Worm (Caenorhabditis elegans): ENCODE results near the gene F44E5.17.
A peak's percentile ranks its signal among the peaks of the same experiment; 100 is the strongest.

ce11 chrII:11749490-11750172 is 1.2 kb upstream of the F44E5.17 start:
- TF ChIP-seq flt-1 (GFP tag; IDR thresholded peaks at IDR 0.05) (0 out of 2 replicates have a peak, but pooled peaks have one; percentile 43), hmbx-1 (tag; optimal IDR thresholded peaks at IDR 0.05) (no peak), ama-1 (optimal IDR thresholded peaks at IDR 0.05) (no peak), ceh-13 (GFP tag; optimal IDR thresholded peaks at IDR 0.05) (no peak), hmg-4 (GFP tag; optimal IDR thresholded peaks at IDR 0.05) (peak; percentile 93), F13C5.2 (tag; optimal IDR thresholded peaks at IDR 0.05) (peak; percentile 90), ceh-36 (tag; optimal IDR thresholded peaks at IDR 0.05) (no peak), tbx-11 (GFP tag; IDR thresholded peaks at IDR 0.05) (0 out of 2 replicates have a peak, but pooled peaks have one; percentile 53), tbx-37 (GFP tag; conservative IDR thresholded peaks at IDR 0.05) (no peak), hnd-1 (tag; optimal IDR thresholded peaks at IDR 0.05) (no peak), pes-1 (GFP tag; IDR thresholded peaks at IDR 0.05) (peak; percentile 40; the same call in 1 of the 2 replicates), tra-4 (tag; optimal IDR thresholded peaks at IDR 0.05) (no peak), sea-1 (GFP tag; conservative IDR thresholded peaks at IDR 0.05) (0 out of 2 replicates have a peak, but pooled peaks have one; percentile 50)
